Worm (Caenorhabditis elegans): ENCODE results near the gene F09E10.6.

F09E10.6 gene

ce11 chrX:1454385-1454784, 43.1 kb downstream of the F09E10.6 start:
- TF ChIP-seq ZK546.5 (tag; optimal IDR thresholded peaks at IDR 0.05) = no peak
- TF ChIP-seq nhr-23 (tag; optimal IDR thresholded peaks at IDR 0.05) = no peak
- TF ChIP-seq blmp-1 (tag; optimal IDR thresholded peaks at IDR 0.05; ENCODE audit: insufficient read depth) = peak; percentile 81
- TF ChIP-seq unc-39 (tag; optimal IDR thresholded peaks at IDR 0.05) = peak; percentile 22
- TF ChIP-seq C34F6.9 (tag; optimal IDR thresholded peaks at IDR 0.05) = peak; percentile 83
- peak; percentile 68 for TF ChIP-seq egl-27 (tag; optimal IDR thresholded peaks at IDR 0.05)
- peak; percentile 61 for TF ChIP-seq mab-5 (tag; optimal IDR thresholded peaks at IDR 0.05)
- TF ChIP-seq nhr-6 (tag; optimal IDR thresholded peaks at IDR 0.05) = peak; percentile 80
- TF ChIP-seq ztf-11 (tag; optimal IDR thresholded peaks at IDR 0.05) = no peak
- TF ChIP-seq elt-1 (tag; optimal IDR thresholded peaks at IDR 0.05) = no peak
- TF ChIP-seq ceh-82 (tag; optimal IDR thresholded peaks at IDR 0.05) = peak; percentile 85
- TF ChIP-seq mbf-1 (tag; optimal IDR thresholded peaks at IDR 0.05) = no peak
- peak; percentile 82 for TF ChIP-seq zag-1 (tag; optimal IDR thresholded peaks at IDR 0.05)
- TF ChIP-seq unc-62 (GFP tag; optimal IDR thresholded peaks at IDR 0.05) = peak; percentile 59
- TF ChIP-seq sem-4 (tag; optimal IDR thresholded peaks at IDR 0.05) = peak; percentile 54
- TF ChIP-seq peb-1 (tag; optimal IDR thresholded peaks at IDR 0.05) = no peak
- peak; percentile 89 for TF ChIP-seq nhr-25 (tag; optimal IDR thresholded peaks at IDR 0.05)
- TF ChIP-seq nhr-21 (tag; optimal IDR thresholded peaks at IDR 0.05) = peak; percentile 89
- TF ChIP-seq lin-13 (GFP tag; optimal IDR thresholded peaks at IDR 0.05) = peak; percentile 83
- peak; percentile 76 for TF ChIP-seq unc-55 (GFP tag; optimal IDR thresholded peaks at IDR 0.05)
- no peak for TF ChIP-seq nhr-237 (tag; optimal IDR thresholded peaks at IDR 0.05)
- TF ChIP-seq fos-1 (tag; optimal IDR thresholded peaks at IDR 0.05) = peak; percentile 100
- no peak for TF ChIP-seq dmd-4 (tag; optimal IDR thresholded peaks at IDR 0.05)
- TF ChIP-seq lsy-2 (tag; optimal IDR thresholded peaks at IDR 0.05) = peak; percentile 70 to 79
- no peak for TF ChIP-seq alr-1 (tag; optimal IDR thresholded peaks at IDR 0.05)
- peak; percentile 12 for TF ChIP-seq nhr-77 (tag; optimal IDR thresholded peaks at IDR 0.05)
- no peak for TF ChIP-seq nhr-11 (tag; optimal IDR thresholded peaks at IDR 0.05)
- peak; percentile 22 for TF ChIP-seq snpc-4 (tag; optimal IDR thresholded peaks at IDR 0.05)
- peak; percentile 75 for TF ChIP-seq skn-1 (tag; optimal IDR thresholded peaks at IDR 0.05)
- peak; percentile 79 for TF ChIP-seq lin-11 (tag; optimal IDR thresholded peaks at IDR 0.05)
- peak; percentile 93 for TF ChIP-seq sma-9 (GFP tag; optimal IDR thresholded peaks at IDR 0.05)
- no peak for TF ChIP-seq sma-9 (tag; optimal IDR thresholded peaks at IDR 0.05)
- peak; percentile 75 to 82 for TF ChIP-seq mdl-1 (tag; optimal IDR thresholded peaks at IDR 0.05)
- peak; percentile 77 for TF ChIP-seq ceh-16 (tag; optimal IDR thresholded peaks at IDR 0.05)
- TF ChIP-seq ztf-4 (tag; optimal IDR thresholded peaks at IDR 0.05) = peak; percentile 84
- no peak for TF ChIP-seq aly-2 (tag; optimal IDR thresholded peaks at IDR 0.05)
- no peak for TF ChIP-seq nhr-10 (tag; optimal IDR thresholded peaks at IDR 0.05)
- peak; percentile 100 for TF ChIP-seq nhr-129 (tag; optimal IDR thresholded peaks at IDR 0.05)
- peak; percentile 96 for TF ChIP-seq F13H6.1 (tag; optimal IDR thresholded peaks at IDR 0.05)
- peak; percentile 68 for TF ChIP-seq Y55F3AM.14 (GFP tag; optimal IDR thresholded peaks at IDR 0.05)
- TF ChIP-seq R02D3.7 (tag; optimal IDR thresholded peaks at IDR 0.05) = no peak
- peak; percentile 94 for TF ChIP-seq sma-3 (GFP tag; optimal IDR thresholded peaks at IDR 0.05)
- peak; percentile 67 for TF ChIP-seq gmeb-1 (tag; optimal IDR thresholded peaks at IDR 0.05)
- peak; percentile 91 for TF ChIP-seq crh-2 (tag; optimal IDR thresholded peaks at IDR 0.05)

DNA sequence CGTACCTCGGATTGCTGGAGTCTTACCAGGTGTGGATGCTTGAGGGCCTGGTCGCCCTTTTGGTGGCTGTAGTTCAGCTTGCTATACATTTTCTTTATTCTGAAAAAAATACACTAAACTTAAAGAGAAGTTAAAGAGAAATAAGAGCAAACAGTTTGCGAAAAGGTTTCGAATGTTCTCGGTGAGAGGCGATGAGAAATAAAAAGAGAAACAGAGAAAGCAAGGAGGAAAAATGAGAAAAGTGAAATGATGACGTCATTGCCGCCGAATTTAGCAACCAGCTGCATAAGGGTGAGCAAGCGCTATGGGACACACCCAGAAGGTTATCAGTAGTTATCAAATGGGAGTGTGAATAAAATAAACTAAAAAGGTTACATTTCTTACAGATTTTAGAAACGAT, 43.7 kb downstream of the F09E10.6 start, which contains the start of gene cebp-1:
cebp-1 (minus strand) TSS at position 99 of the 400 bp plus-strand sequence.
- TF ChIP-seq dmd-4 (tag; optimal IDR thresholded peaks at IDR 0.05) = no peak
- TF ChIP-seq egl-27 (tag; optimal IDR thresholded peaks at IDR 0.05) = peak; percentile 33
- TF ChIP-seq lin-11 (tag; optimal IDR thresholded peaks at IDR 0.05) = no peak
- no peak for TF ChIP-seq alr-1 (tag; optimal IDR thresholded peaks at IDR 0.05)
- TF ChIP-seq nhr-25 (tag; optimal IDR thresholded peaks at IDR 0.05) = no peak
- TF ChIP-seq mdl-1 (tag; optimal IDR thresholded peaks at IDR 0.05) = no peak
- no peak for TF ChIP-seq ZK546.5 (tag; optimal IDR thresholded peaks at IDR 0.05)
- no peak for TF ChIP-seq elt-1 (tag; optimal IDR thresholded peaks at IDR 0.05)
- no peak for TF ChIP-seq nhr-21 (tag; optimal IDR thresholded peaks at IDR 0.05)
- peak; percentile 18 for TF ChIP-seq F13H6.1 (tag; optimal IDR thresholded peaks at IDR 0.05)
- no peak for TF ChIP-seq aly-2 (tag; optimal IDR thresholded peaks at IDR 0.05)
- TF ChIP-seq crh-2 (tag; optimal IDR thresholded peaks at IDR 0.05) = no peak
- no peak for TF ChIP-seq nhr-23 (tag; optimal IDR thresholded peaks at IDR 0.05)
- peak; percentile 85 for TF ChIP-seq sma-9 (GFP tag; optimal IDR thresholded peaks at IDR 0.05)
- no peak for TF ChIP-seq sma-9 (tag; optimal IDR thresholded peaks at IDR 0.05)
- peak; percentile 36 for TF ChIP-seq unc-55 (GFP tag; optimal IDR thresholded peaks at IDR 0.05)
- no peak for TF ChIP-seq nhr-6 (tag; optimal IDR thresholded peaks at IDR 0.05)
- TF ChIP-seq nhr-11 (tag; optimal IDR thresholded peaks at IDR 0.05) = no peak
- no peak for TF ChIP-seq C34F6.9 (tag; optimal IDR thresholded peaks at IDR 0.05)
- TF ChIP-seq gmeb-1 (tag; optimal IDR thresholded peaks at IDR 0.05) = no peak
- TF ChIP-seq mbf-1 (tag; optimal IDR thresholded peaks at IDR 0.05) = no peak
- no peak for TF ChIP-seq ceh-82 (tag; optimal IDR thresholded peaks at IDR 0.05)
- TF ChIP-seq nhr-129 (tag; optimal IDR thresholded peaks at IDR 0.05) = no peak
- TF ChIP-seq elt-3 (tag; optimal IDR thresholded peaks at IDR 0.05) = no peak
- no peak for TF ChIP-seq ztf-1 (GFP tag; conservative IDR thresholded peaks at IDR 0.05)
- no peak for TF ChIP-seq nhr-237 (tag; optimal IDR thresholded peaks at IDR 0.05)
- TF ChIP-seq ztf-11 (tag; optimal IDR thresholded peaks at IDR 0.05) = no peak
- TF ChIP-seq ztf-4 (tag; optimal IDR thresholded peaks at IDR 0.05) = no peak
- peak; percentile 89 for TF ChIP-seq fos-1 (tag; optimal IDR thresholded peaks at IDR 0.05)
- TF ChIP-seq nhr-10 (tag; optimal IDR thresholded peaks at IDR 0.05) = no peak
- TF ChIP-seq ceh-16 (tag; optimal IDR thresholded peaks at IDR 0.05) = no peak
- peak in 1 of 2 experiments; percentile 7 for TF ChIP-seq lsy-2 (tag; optimal IDR thresholded peaks at IDR 0.05)
- TF ChIP-seq sem-4 (tag; optimal IDR thresholded peaks at IDR 0.05) = no peak
- TF ChIP-seq nhr-12 (tag; optimal IDR thresholded peaks at IDR 0.05) = no peak
- TF ChIP-seq nhr-77 (tag; optimal IDR thresholded peaks at IDR 0.05) = no peak
- no peak for TF ChIP-seq snpc-4 (tag; optimal IDR thresholded peaks at IDR 0.05)
- TF ChIP-seq zag-1 (tag; optimal IDR thresholded peaks at IDR 0.05) = no peak
- TF ChIP-seq lin-39 (tag; optimal IDR thresholded peaks at IDR 0.05) = no peak
- TF ChIP-seq sma-3 (GFP tag; optimal IDR thresholded peaks at IDR 0.05) = peak; percentile 23
- no peak for TF ChIP-seq lin-13 (GFP tag; optimal IDR thresholded peaks at IDR 0.05)
- TF ChIP-seq unc-39 (tag; optimal IDR thresholded peaks at IDR 0.05) = no peak

All from whole organism, L2 larva.